Fruit fly (Drosophila melanogaster) whole organism, embryonic: ENCODE data around the gene CG1999.

Source experiments
- B-H1 ChIP-seq: fragments of 200-800 bp; sonication (Bioruptor generic); IDR thresholded peaks from 3 replicates; pipeline ENCODE4 v1.3.6; 2022; ENCODE audit warnings: missing biosample characterization, missing genetic modification characterization
- CG10321 ChIP-seq: fragments of 200-800 bp; sonication (Bioruptor generic); IDR thresholded peaks from 2 replicates; pipeline ENCODE4 v1.3.6; 2022; ENCODE audit warnings: missing biosample characterization, missing genetic modification characterization
- CG10959 ChIP-seq: fragments of 200-800 bp; sonication (Bioruptor generic); IDR thresholded peaks from 2 replicates; pipeline ENCODE4 v1.3.6; 2022; ENCODE audit warnings: missing biosample characterization, missing genetic modification characterization
- CG12236 ChIP-seq: fragments of 200-800 bp; sonication (Bioruptor generic); optimal IDR thresholded peaks from 2 replicates; lab custom pipeline; 2016; ENCODE audit warnings: missing biosample characterization, missing genetic modification characterization
- CG12299 ChIP-seq: fragments of 200-800 bp; sonication (Bioruptor generic); optimal IDR thresholded peaks from 2 replicates; lab custom pipeline; 2018; ENCODE audit warnings: missing biosample characterization, mild to moderate bottlenecking, missing genetic modification characterization
- CG12659 ChIP-seq: fragments of 200-800 bp; sonication (Bioruptor generic); optimal IDR thresholded peaks from 3 replicates; lab custom pipeline; 2017; ENCODE audit warnings: mild to moderate bottlenecking, missing biosample characterization, missing genetic modification reagents, missing genetic modification characterization
- CG13894 ChIP-seq: fragments of 200-800 bp; sonication (Bioruptor generic); optimal IDR thresholded peaks from 3 replicates; lab custom pipeline; 2018; ENCODE audit warnings: missing biosample characterization, mild to moderate bottlenecking, missing genetic modification characterization, moderate library complexity
- CG14441 ChIP-seq: fragments of 200-800 bp; sonication (Bioruptor generic); IDR thresholded peaks from 2 replicates; pipeline ENCODE4 v1.3.6; 2022; ENCODE audit warnings: missing biosample characterization, missing genetic modification characterization
- CG14710 ChIP-seq: fragments of 200-800 bp; sonication (Bioruptor generic); optimal IDR thresholded peaks from 3 replicates; lab custom pipeline; 2019; ENCODE audit warnings: missing biosample characterization, mild to moderate bottlenecking, missing genetic modification characterization, moderate library complexity
- CG15601 ChIP-seq: fragments of 200-800 bp; sonication (Bioruptor generic); optimal IDR thresholded peaks from 3 replicates; lab custom pipeline; 2019; ENCODE audit warnings: missing biosample characterization, mild to moderate bottlenecking, missing genetic modification characterization, moderate library complexity
- CG1602 ChIP-seq: fragments of 200-800 bp; sonication (Bioruptor generic); optimal IDR thresholded peaks from 3 replicates; lab custom pipeline; 2016; ENCODE audit warnings: missing biosample characterization, missing genetic modification characterization
- CG3163 ChIP-seq: fragments of 200-800 bp; sonication (Bioruptor generic); optimal IDR thresholded peaks from 3 replicates; lab custom pipeline; 2016; ENCODE audit warnings: missing biosample characterization, missing genetic modification characterization
- CG32532 ChIP-seq: fragments of 200-800 bp; sonication (Bioruptor generic); IDR thresholded peaks from 2 replicates; pipeline ENCODE4 v1.3.6; 2022; ENCODE audit warnings: missing biosample characterization, missing genetic modification characterization
- CG4854 ChIP-seq: fragments of 200-800 bp; sonication (Bioruptor generic); optimal IDR thresholded peaks from 2 replicates; lab custom pipeline; 2016; ENCODE audit warnings: missing biosample characterization, missing genetic modification characterization, inconsistent platforms
- CG8281 ChIP-seq: fragments of 200-800 bp; sonication (Bioruptor generic); optimal IDR thresholded peaks from 2 replicates; lab custom pipeline; 2018; ENCODE audit warnings: missing biosample characterization, mild to moderate bottlenecking, missing genetic modification characterization, moderate library complexity
- CG9609 ChIP-seq: fragments of 200-800 bp; sonication (Bioruptor generic); optimal IDR thresholded peaks from 3 replicates; lab custom pipeline; 2016; ENCODE audit warnings: missing biosample characterization, missing genetic modification characterization
- Camta ChIP-seq: fragments of 200-800 bp; sonication (Bioruptor generic); optimal IDR thresholded peaks from 2 replicates; lab custom pipeline; 2016; ENCODE audit warnings: missing biosample characterization, missing genetic modification characterization
- Dfd ChIP-seq, 2 experiments: fragments of >200 bp; optimal IDR thresholded peaks; 2 replicates each; lab custom pipeline; 2017; ENCODE audit warnings: missing biosample characterization in 2 of 2, missing genetic modification characterization in 2 of 2
- Ets65A ChIP-seq: fragments of 200-800 bp; sonication (Bioruptor generic); peaks from one replicate; lab custom pipeline; 2016; ENCODE audit warnings: missing biosample characterization, missing genetic modification characterization
- Hr78 ChIP-seq, 2 experiments: fragments of 200-800 bp in 1 of 2; fragments of >200 bp in 1 of 2; sonication (Bioruptor generic) in 1 of 2; optimal IDR thresholded peaks; 2 replicates each; lab custom pipeline; 2017 to 2019; ENCODE audit warnings: missing biosample characterization in 2 of 2, missing genetic modification characterization in 2 of 2, mild to moderate bottlenecking in 1 of 2, moderate library complexity in 1 of 2
- Lpt ChIP-seq: fragments of >200 bp; optimal IDR thresholded peaks from 2 replicates; lab custom pipeline; 2018; ENCODE audit warnings: missing biosample characterization, missing genetic modification characterization
- Tbp ChIP-seq: fragments of >200 bp; optimal IDR thresholded peaks from 2 replicates; lab custom pipeline; 2018; ENCODE audit warnings: missing biosample characterization, missing genetic modification characterization
- bsh ChIP-seq, 2 experiments: fragments of 200-800 bp; sonication (Bioruptor generic); optimal IDR thresholded peaks; 2 replicates each; lab custom pipeline; 2017 to 2018; ENCODE audit warnings: mild to moderate bottlenecking in 2 of 2, missing biosample characterization in 2 of 2, missing genetic modification characterization in 2 of 2, moderate library complexity in 1 of 2
- chif ChIP-seq, 2 experiments: fragments of 200-800 bp; sonication (Bioruptor generic); optimal IDR thresholded peaks; 3 replicates each; lab custom pipeline; 2016; ENCODE audit warnings: missing biosample characterization in 2 of 2, missing genetic modification characterization in 2 of 2
- chn ChIP-seq: fragments of 200-800 bp; sonication (Bioruptor generic); optimal IDR thresholded peaks from 2 replicates; lab custom pipeline; 2016; ENCODE audit warnings: missing biosample characterization, missing genetic modification characterization
- crp ChIP-seq, 2 experiments: fragments of 200-800 bp; sonication (Bioruptor generic); optimal IDR thresholded peaks; 2 replicates in 1 of 2; 3 replicates in 1 of 2; lab custom pipeline; 2017; ENCODE audit warnings: missing biosample characterization in 2 of 2, missing genetic modification characterization in 2 of 2, mild to moderate bottlenecking in 1 of 2, moderate library complexity in 1 of 2
- dmrt11E ChIP-seq: fragments of 200-800 bp; sonication (Bioruptor generic); optimal IDR thresholded peaks from 3 replicates; lab custom pipeline; 2018; ENCODE audit warnings: missing biosample characterization, mild to moderate bottlenecking, missing genetic modification characterization, moderate library complexity
- exex ChIP-seq: fragments of 200-800 bp; sonication (Bioruptor generic); optimal IDR thresholded peaks from 4 replicates; lab custom pipeline; 2018; ENCODE audit warnings: missing biosample characterization, mild to moderate bottlenecking, missing genetic modification characterization, moderate library complexity
- grn ChIP-seq: fragments of 200-800 bp; sonication (Bioruptor generic); optimal IDR thresholded peaks from 3 replicates; lab custom pipeline; 2017; ENCODE audit warnings: missing biosample characterization, missing genetic modification characterization
- gro ChIP-seq: fragments of 200-800 bp; sonication (Bioruptor generic); optimal IDR thresholded peaks from 2 replicates; lab custom pipeline; 2016; ENCODE audit warnings: missing biosample characterization, missing genetic modification characterization
- h ChIP-seq: fragments of >200 bp; optimal IDR thresholded peaks from 2 replicates; lab custom pipeline; 2017
- jing ChIP-seq: fragments of 200-800 bp; sonication (Bioruptor generic); optimal IDR thresholded peaks from 2 replicates; lab custom pipeline; 2018; ENCODE audit warnings: missing biosample characterization, mild to moderate bottlenecking, missing genetic modification characterization
- kah ChIP-seq: fragments of 200-800 bp; sonication (Bioruptor generic); optimal IDR thresholded peaks from 2 replicates; lab custom pipeline; 2018; ENCODE audit warnings: missing biosample characterization, mild to moderate bottlenecking, missing genetic modification characterization
- lmd ChIP-seq: fragments of 200-800 bp; sonication (Bioruptor generic); IDR thresholded peaks from 2 replicates; pipeline ENCODE4 v1.3.6; 2022; ENCODE audit warnings: missing biosample characterization, missing genetic modification characterization
- maf-S ChIP-seq: fragments of 200-800 bp; sonication (Bioruptor generic); optimal IDR thresholded peaks from 2 replicates; lab custom pipeline; 2016; ENCODE audit warnings: missing biosample characterization, missing genetic modification characterization
- pho ChIP-seq: fragments of 200-800 bp; sonication (Bioruptor generic); optimal IDR thresholded peaks from 2 replicates; lab custom pipeline; 2016; ENCODE audit warnings: missing biosample characterization, missing genetic modification characterization
- salm ChIP-seq: fragments of 200-800 bp; sonication (Bioruptor generic); optimal IDR thresholded peaks from 2 replicates; lab custom pipeline; 2018; ENCODE audit warnings: missing biosample characterization, mild to moderate bottlenecking, missing genetic modification characterization
- shn ChIP-seq: fragments of 200-800 bp; sonication (Bioruptor generic); optimal IDR thresholded peaks from 3 replicates; lab custom pipeline; 2016; ENCODE audit warnings: missing biosample characterization, missing genetic modification characterization
- unc-4 ChIP-seq: fragments of 200-800 bp; sonication (Bioruptor generic); IDR thresholded peaks from 2 replicates; pipeline ENCODE4 v1.3.6; 2022; ENCODE audit warnings: missing biosample characterization, missing genetic modification characterization; ENCODE audit not compliant: partially characterized antibody
- vfl ChIP-seq: fragments of 200-800 bp; sonication (Bioruptor generic); optimal IDR thresholded peaks from 2 replicates; lab custom pipeline; 2016; ENCODE audit warnings: missing biosample characterization, missing genetic modification characterization
- wdn ChIP-seq: fragments of 200-800 bp; sonication (Bioruptor generic); IDR thresholded peaks from 2 replicates; pipeline ENCODE4 v1.3.6; 2022; ENCODE audit warnings: missing biosample characterization, missing genetic modification characterization
- z ChIP-seq: fragments of 200-800 bp; sonication (Bioruptor generic); IDR thresholded peaks from 3 replicates; pipeline ENCODE4 v1.3.6; 2022; ENCODE audit warnings: missing biosample characterization, missing genetic modification characterization

CG1999 gene

dm6 chrX:7324816-7325246 is 33.8 kb upstream of the CG1999 start (continued):
- TF ChIP-seq unc-4 (GFP tag; lab: Robert Waterston, UW) (no peak), chif (GFP tag; optimal IDR thresholded peaks at IDR 0.05; lab: Kevin White, UChicago) (peak; percentile 78 to 92), lmd (peak; percentile 96), z (peak; percentile 68; the same call in 2 of the 3 replicates), CG14710 (tag; lab: Kevin White, UChicago) (peak; percentile 98), Dfd (GFP tag; optimal IDR thresholded peaks at IDR 0.05; lab: Kevin White, UChicago) (no peak), CG9609 (peak; percentile 67), grn (GFP tag; lab: Kevin White, UChicago) (peak; percentile 76), CG15601 (tag; lab: Kevin White, UChicago) (peak; percentile 97), CG14441 (peak; percentile 92), exex (tag; lab: Kevin White, UChicago) (peak; percentile 80), kah (GFP tag; lab: Kevin White, UChicago) (peak; percentile 95), dmrt11E (peak; percentile 98), h (no peak), Hr78 (GFP tag; optimal IDR thresholded peaks at IDR 0.05; lab: Kevin White, UChicago) (peak in 1 of 2 experiments; percentile 93), CG12299 (tag; lab: Kevin White, UChicago) (peak; percentile 95), CG13894 (tag; lab: Kevin White, UChicago) (peak; percentile 86), maf-S (GFP tag; lab: Kevin White, UChicago) (peak; percentile 63), crp (GFP tag; optimal IDR thresholded peaks at IDR 0.05; lab: Kevin White, UChicago) (peak; percentile 9 to 69), pho (peak; percentile 78), CG3163 (GFP tag; lab: Kevin White, UChicago) (no peak), Tbp (GFP tag; lab: Kevin White, UChicago) (no peak), B-H1 (GFP tag; lab: Robert Waterston, UW) (peak; percentile 94), CG10321 (GFP tag; lab: Robert Waterston, UW) (peak; percentile 79), salm (peak; percentile 98), Lpt (GFP tag; lab: Kevin White, UChicago) (no peak), CG32532 (GFP tag; lab: Robert Waterston, UW) (peak; percentile 94), CG4854 (peak; percentile 79), CG1602 (peak; percentile 95), Ets65A (GFP tag; lab: Kevin White, UChicago) (peak; percentile 94)

- TF ChIP-seq bsh (GFP tag; optimal IDR thresholded peaks at IDR 0.05; lab: Kevin White, UChicago) = no peak
- TF ChIP-seq shn = no peak
- TF ChIP-seq jing (GFP tag; lab: Kevin White, UChicago) = no peak
- TF ChIP-seq CG12236 = no peak
- no peak for TF ChIP-seq gro (GFP tag; lab: Kevin White, UChicago)
- no peak for TF ChIP-seq wdn (GFP tag; lab: Robert Waterston, UW)
- TF ChIP-seq chn = no peak
- TF ChIP-seq vfl (GFP tag; lab: Kevin White, UChicago) = no peak
- no peak for TF ChIP-seq CG8281 (tag; lab: Kevin White, UChicago)
- TF ChIP-seq CG10959 (GFP tag; lab: Robert Waterston, UW) = no peak
- TF ChIP-seq Camta (GFP tag; lab: Kevin White, UChicago) = no peak
- no peak for TF ChIP-seq CG12659 (GFP tag; lab: Kevin White, UChicago)
- TF ChIP-seq, all 482 proteins: peak for 0
Measured at dm6 chrX:7328746-7329145, 29.9 kb upstream of the CG1999 start, which contains the start of gene Acsf3. Acsf3 (plus strand) TSS chrX:7329046.
